Fruit fly (Drosophila melanogaster) whole organism, wandering third instar larva: ENCODE data around the gene CG17625.
A peak's percentile ranks its signal among the peaks of the same experiment; 100 is the strongest.

Experiments used
- CG32264 ChIP-seq: fragments of 200-800 bp; sonication (Bioruptor generic); optimal IDR thresholded peaks from 2 replicates; lab custom pipeline; 2016; ENCODE audit warnings: missing biosample characterization, missing genetic modification characterization
- CrebA ChIP-seq: fragments of 200-800 bp; sonication (Bioruptor generic); optimal IDR thresholded peaks from 2 replicates; lab custom pipeline; 2016; ENCODE audit warnings: missing biosample characterization, mild to moderate bottlenecking, missing genetic modification characterization, borderline replicate concordance
- Dif ChIP-seq: fragments of 200-275, 200-300 bp; sonication (Bioruptor generic); optimal IDR thresholded peaks from 2 replicates; lab custom pipeline; 2018; ENCODE audit warnings: missing biosample characterization, missing genetic modification characterization; ENCODE audit not compliant: partially characterized antibody
- GATAd ChIP-seq: sonication (Bioruptor generic); optimal IDR thresholded peaks from 2 replicates; lab custom pipeline; 2016; ENCODE audit warnings: missing biosample characterization, missing genetic modification characterization
- HLH106 ChIP-seq: fragments of 200-800 bp; optimal IDR thresholded peaks from 3 replicates; lab custom pipeline; 2019; ENCODE audit warnings: missing biosample characterization, mild to moderate bottlenecking, missing genetic modification characterization, moderate library complexity
- Hnf4 ChIP-seq: fragments of 200-800 bp; sonication (Bioruptor generic); optimal IDR thresholded peaks from 2 replicates; lab custom pipeline; 2016; ENCODE audit warnings: missing biosample characterization, mild to moderate bottlenecking, missing genetic modification characterization
- Hr78 ChIP-seq: fragments of >200 bp; optimal IDR thresholded peaks from 2 replicates; lab custom pipeline; 2017; ENCODE audit warnings: missing biosample characterization, missing genetic modification characterization
- Jra ChIP-seq: sonication (Bioruptor generic); optimal IDR thresholded peaks from 2 replicates; lab custom pipeline; 2016; ENCODE audit warnings: missing biosample characterization, missing genetic modification characterization
- Mio ChIP-seq: sonication (Bioruptor generic); optimal IDR thresholded peaks from 2 replicates; lab custom pipeline; 2016; ENCODE audit warnings: missing biosample characterization, missing genetic modification characterization
- N ChIP-seq: fragments of >200 bp; optimal IDR thresholded peaks from 2 replicates; lab custom pipeline; 2018; ENCODE audit warnings: missing biosample characterization, missing external identifiers, missing genetic modification characterization
- OdsH ChIP-seq: fragments of 200-800 bp; sonication (Bioruptor generic); optimal IDR thresholded peaks from 2 replicates; lab custom pipeline; 2016; ENCODE audit warnings: missing biosample characterization, mild to moderate bottlenecking, missing genetic modification characterization
- Rel ChIP-seq, 2 experiments: fragments of 200-800 bp; sonication (Bioruptor generic) in 1 of 2; optimal IDR thresholded peaks; 2 replicates in 1 of 2; 3 replicates in 1 of 2; lab custom pipeline; 2016 to 2019; ENCODE audit warnings: mild to moderate bottlenecking in 2 of 2, missing biosample characterization in 2 of 2, missing genetic modification characterization in 2 of 2, moderate library complexity in 1 of 2
- brk ChIP-seq: fragments of 200-800 bp; sonication (Bioruptor generic); optimal IDR thresholded peaks from 2 replicates; lab custom pipeline; 2016; ENCODE audit warnings: missing biosample characterization, mild to moderate bottlenecking, missing genetic modification characterization
- dl ChIP-seq, 2 experiments: fragments of 175-275, 200-275 bp in 1 of 2; fragments of 200-275 bp in 1 of 2; sonication (Bioruptor generic); optimal IDR thresholded peaks; lab custom pipeline; 2018; ENCODE audit warnings: mild to moderate bottlenecking in 2 of 2, missing biosample characterization in 2 of 2, missing genetic modification characterization in 2 of 2, moderate library complexity in 2 of 2; ENCODE audit not compliant: partially characterized antibody in 2 of 2, insufficient read depth in 1 of 2
- ey ChIP-seq: fragments of 200-800 bp; sonication (Bioruptor generic); optimal IDR thresholded peaks from 2 replicates; lab custom pipeline; 2016; ENCODE audit warnings: missing biosample characterization, missing genetic modification characterization
- foxo ChIP-seq, 2 experiments: fragments of 200-800 bp; sonication (Bioruptor generic); optimal IDR thresholded peaks; 2 replicates in 1 of 2; 3 replicates in 1 of 2; lab custom pipeline; 2016 to 2017; ENCODE audit warnings: missing biosample characterization in 2 of 2, missing genetic modification characterization in 2 of 2
- h ChIP-seq: fragments of 200-800 bp; sonication (Bioruptor generic); optimal IDR thresholded peaks from 3 replicates; lab custom pipeline; 2016; ENCODE audit warnings: missing biosample characterization, mild to moderate bottlenecking, missing genetic modification characterization
- jim ChIP-seq: fragments of 175-275, 200-325 bp; sonication (Bioruptor generic); optimal IDR thresholded peaks from 2 replicates; lab custom pipeline; 2016; ENCODE audit warnings: missing biosample characterization, mild to moderate bottlenecking, missing genetic modification characterization
- lola ChIP-seq: fragments of >200 bp; optimal IDR thresholded peaks from 2 replicates; lab custom pipeline; 2017; ENCODE audit warnings: missing biosample characterization, missing genetic modification characterization
- pan ChIP-seq: fragments of >200 bp; optimal IDR thresholded peaks from 2 replicates; lab custom pipeline; 2017
- psq ChIP-seq: fragments of 200-800 bp; sonication (Bioruptor generic); optimal IDR thresholded peaks from 3 replicates; lab custom pipeline; 2017; ENCODE audit warnings: missing biosample characterization, mild to moderate bottlenecking, missing genetic modification characterization, moderate library complexity
- sage ChIP-seq: fragments of 200-800 bp; sonication (Bioruptor generic); optimal IDR thresholded peaks from 2 replicates; lab custom pipeline; 2016; ENCODE audit warnings: missing biosample characterization, mild to moderate bottlenecking, missing genetic modification characterization
- sv ChIP-seq: fragments of 200-800 bp; sonication (Bioruptor generic); optimal IDR thresholded peaks from 3 replicates; lab custom pipeline; 2016; ENCODE audit warnings: missing biosample characterization, missing genetic modification characterization
- usp ChIP-seq: fragments of >200 bp; optimal IDR thresholded peaks from 2 replicates; lab custom pipeline; 2017; ENCODE audit warnings: missing biosample characterization, missing genetic modification characterization
- woc ChIP-seq: sonication (Bioruptor generic); optimal IDR thresholded peaks from 2 replicates; lab custom pipeline; 2016; ENCODE audit warnings: missing biosample characterization, mild to moderate bottlenecking, missing genetic modification characterization

The CG17625 gene

dm6 chr3R:22727857-22728256 lies 41.2 kb downstream of the CG17625 start:
- peak; percentile 24 for TF ChIP-seq CG32264 (GFP tag; lab: Kevin White, UChicago)
- no peak for TF ChIP-seq N (GFP tag; lab: Kevin White, UChicago)
- no peak for TF ChIP-seq sage
- no peak for TF ChIP-seq Mio (GFP tag; lab: Kevin White, UChicago)
- TF ChIP-seq sv (GFP tag; lab: Kevin White, UChicago), result no peak
- TF ChIP-seq Hnf4 (GFP tag; lab: Kevin White, UChicago), result no peak
- TF ChIP-seq GATAd, result no peak
- TF ChIP-seq Rel (GFP tag; optimal IDR thresholded peaks at IDR 0.05; lab: Kevin White, UChicago), result no peak
- no peak for TF ChIP-seq Rel (tag; optimal IDR thresholded peaks at IDR 0.05; lab: Kevin White, UChicago)
- no peak for TF ChIP-seq Jra
- no peak for TF ChIP-seq Hr78
- peak; percentile 45 for TF ChIP-seq OdsH
- TF ChIP-seq woc, result no peak
- TF ChIP-seq foxo (GFP tag; optimal IDR thresholded peaks at IDR 0.05; lab: Kevin White, UChicago), result peak in 1 of 2 experiments; percentile 39
- TF ChIP-seq h (GFP tag; lab: Kevin White, UChicago), result no peak
- no peak for TF ChIP-seq usp (GFP tag; lab: Kevin White, UChicago)

- TF ChIP-seq ey (no peak), pan (lab: Kevin White, UChicago) (no peak), psq (GFP tag; lab: Kevin White, UChicago) (no peak), Dif (no peak), foxo (GFP tag; optimal IDR thresholded peaks at IDR 0.05; lab: Kevin White, UChicago) (no peak), lola (no peak), Mio (GFP tag; lab: Kevin White, UChicago) (no peak)
Measured at dm6 chr3R:22732995-22733394, 46.3 kb downstream of the CG17625 start.

DNA sequence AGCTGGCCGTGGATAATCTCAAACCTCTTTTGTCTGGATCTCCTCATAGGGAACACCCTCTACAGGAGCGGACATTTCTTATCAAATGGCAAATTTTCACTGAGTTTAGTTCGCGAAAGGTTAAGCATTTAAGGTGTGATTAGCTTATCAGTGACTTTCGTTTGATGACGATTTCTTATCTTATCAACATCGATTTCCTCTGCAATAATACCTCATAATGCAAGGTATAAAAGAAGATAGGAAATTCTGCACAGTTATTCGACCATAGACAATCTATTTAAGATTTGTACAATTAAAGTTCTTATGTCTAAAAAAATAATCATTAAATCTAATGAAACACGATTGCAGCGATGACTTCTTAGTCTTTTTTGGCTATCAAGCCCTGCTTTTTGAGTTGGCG lies 47.1 kb downstream of the CG17625 start, which contains the start of gene Takl2:
TSS of gene Takl2 (minus strand) at position 101 of the 400 bp plus-strand sequence.
- no peak for TF ChIP-seq N (GFP tag; lab: Kevin White, UChicago)
- TF ChIP-seq CrebA (GFP tag; lab: Kevin White, UChicago), result no peak
- TF ChIP-seq sv (GFP tag; lab: Kevin White, UChicago), result no peak
- TF ChIP-seq brk, result no peak
- TF ChIP-seq HLH106 (tag; lab: Kevin White, UChicago), result no peak
- TF ChIP-seq jim (GFP tag; lab: Kevin White, UChicago), result no peak
- no peak for TF ChIP-seq Jra
- no peak for TF ChIP-seq dl (GFP tag; optimal IDR thresholded peaks at IDR 0.05; lab: Kevin White, UChicago; ENCODE audit: insufficient read depth in 1 of 2, partially characterized antibody in 2 of 2)
